Fruit fly (Drosophila melanogaster) S2 (cell line): ENCODE measurements around the gene bt.
"Not testable (repeated sequence)": the region's sequence is repeated elsewhere in the genome, so short reads cannot be mapped to it uniquely, and the experiment has no call there.

Experiments used
- CG8478 ChIP-seq: fragments of >200 bp; optimal IDR thresholded peaks from 2 replicates; lab custom pipeline; 2018
- CTCF ChIP-seq, 2 experiments: fragments of >200 bp; optimal IDR thresholded peaks; 2 replicates each; lab custom pipeline; 2018

Gene bt

dm6 chr4:722904-723303, 1.3 kb upstream of the bt start:
- TF ChIP-seq CTCF (optimal IDR thresholded peaks at IDR 0.05; lab: Kevin White, UChicago) (no peak), CG8478 (lab: Kevin White, UChicago) (no peak)

dm6 chr4:725085-725484, 885 bp downstream of the bt start:
- TF ChIP-seq CTCF (optimal IDR thresholded peaks at IDR 0.05; lab: Kevin White, UChicago) (no peak), CG8478 (lab: Kevin White, UChicago) (no peak)

- TF ChIP-seq CG8478 (lab: Kevin White, UChicago) (no peak), CTCF (optimal IDR thresholded peaks at IDR 0.05; lab: Kevin White, UChicago) (no peak)
Measured at dm6 chr4:787389-787822, 63.2 kb downstream of the bt start.

dm6 chr4:788350-788749, 64.2 kb downstream of the bt start:
- TF ChIP-seq CTCF (optimal IDR thresholded peaks at IDR 0.05; lab: Kevin White, UChicago), result no peak
- TF ChIP-seq CG8478 (lab: Kevin White, UChicago), result no peak

- TF ChIP-seq CTCF (optimal IDR thresholded peaks at IDR 0.05; lab: Kevin White, UChicago); CG8478 (lab: Kevin White, UChicago): not testable (repeated sequence)
Measured at dm6 chr4:788878-789277, 64.7 kb downstream of the bt start, which contains the start of gene MED26. TSS of gene MED26 (minus strand) at chr4:788978.

dm6 chr4:806960-807359, 82.8 kb downstream of the bt start:
- no peak for TF ChIP-seq CG8478 (lab: Kevin White, UChicago)
- TF ChIP-seq CTCF (optimal IDR thresholded peaks at IDR 0.05; lab: Kevin White, UChicago), result no peak

dm6 chr4:807422-808391, 83.5 kb downstream of the bt start:
- TF ChIP-seq CG8478 (lab: Kevin White, UChicago), result no peak
- no peak for TF ChIP-seq CTCF (optimal IDR thresholded peaks at IDR 0.05; lab: Kevin White, UChicago)

dm6 chr4:810864-811263, 86.7 kb downstream of the bt start:
- TF ChIP-seq CTCF (optimal IDR thresholded peaks at IDR 0.05; lab: Kevin White, UChicago) (no peak), CG8478 (lab: Kevin White, UChicago) (no peak)

- no peak for TF ChIP-seq CTCF (optimal IDR thresholded peaks at IDR 0.05; lab: Kevin White, UChicago)
Measured at dm6 chr4:816500-816899, 92.3 kb downstream of the bt start.

- TF ChIP-seq CTCF (optimal IDR thresholded peaks at IDR 0.05; lab: Kevin White, UChicago), result no peak
- TF ChIP-seq CG8478 (lab: Kevin White, UChicago), result no peak
Measured at dm6 chr4:817799-818198, 93.6 kb downstream of the bt start.

- TF ChIP-seq CTCF (optimal IDR thresholded peaks at IDR 0.05; lab: Kevin White, UChicago), result no peak
Measured at dm6 chr4:824043-824442, 99.8 kb downstream of the bt start.
